Worm (Caenorhabditis elegans): ENCODE results near the gene C49A9.1.

DNA sequence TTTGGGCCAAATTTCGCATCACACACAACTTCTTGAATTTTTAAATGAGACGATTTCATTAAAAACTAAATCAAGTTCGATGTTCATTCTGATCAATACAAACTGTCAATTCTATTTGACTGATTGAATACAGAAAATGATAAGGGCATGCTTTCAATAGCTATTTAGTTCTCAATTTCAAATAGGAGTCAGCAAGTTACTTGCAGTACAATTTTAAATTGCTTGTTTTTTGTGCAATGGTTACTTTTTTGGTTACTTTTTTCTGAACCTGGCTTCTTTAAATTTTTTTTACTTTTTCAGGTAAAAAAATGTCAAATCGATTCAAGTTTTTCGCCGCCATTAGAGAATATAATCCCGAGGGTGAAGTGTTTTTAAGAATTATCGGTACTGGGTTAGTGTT lies 2.8 kb upstream of the C49A9.1 start, which contains the start of gene C49A9.2:
- TF ChIP-seq tbx-2 (tag; optimal IDR thresholded peaks at IDR 0.05): no peak
- no peak for TF ChIP-seq ceh-19 (GFP tag; optimal IDR thresholded peaks at IDR 0.05)
- no peak for TF ChIP-seq ets-4 (tag; optimal IDR thresholded peaks at IDR 0.05)
- no peak for TF ChIP-seq dmd-4 (tag; optimal IDR thresholded peaks at IDR 0.05; ENCODE audit: borderline replicate concordance)
